Worm (Caenorhabditis elegans): ENCODE results near the gene F01D5.5.

- no peak for TF ChIP-seq ceh-40 (GFP tag; IDR thresholded peaks at IDR 0.05)
- TF ChIP-seq nfya-1 (tag; optimal IDR thresholded peaks at IDR 0.05; ENCODE audit: borderline replicate concordance, insufficient read depth): no peak
- TF ChIP-seq hmg-1.2 (GFP tag; IDR thresholded peaks at IDR 0.05): no peak
- TF ChIP-seq sea-2 (GFP tag; IDR thresholded peaks at IDR 0.05): no peak
- no peak for TF ChIP-seq zfh-2 (GFP tag; conservative IDR thresholded peaks at IDR 0.05)
- no peak for TF ChIP-seq ztf-26 (tag; optimal IDR thresholded peaks at IDR 0.05)
- TF ChIP-seq atf-7 (tag; optimal IDR thresholded peaks at IDR 0.05): no peak
- TF ChIP-seq C17E4.6 (GFP tag; IDR thresholded peaks at IDR 0.05): no peak
- no peak for TF ChIP-seq madf-6 (GFP tag; IDR thresholded peaks at IDR 0.05)
- TF ChIP-seq ZK185.1 (tag; optimal IDR thresholded peaks at IDR 0.05; ENCODE audit: poor library complexity, severe bottlenecking): no peak
Measured at ce11 chrII:13994934-13995333, 7.2 kb downstream of the F01D5.5 start, which contains the start of gene Y39G8B.7.
